Worm (Caenorhabditis elegans) whole organism, L4 larva: ENCODE results near the gene hsp-110.

ENCODE experiments used
- D1046.2 ChIP-seq: fragments of 200-800 bp; sonication (Bioruptor generic); IDR thresholded peaks from 2 replicates; pipeline ENCODE4 v1.3.6; 2022; ENCODE audit warnings: missing genetic modification characterization, missing compliant biosample characterization
- F10B5.3 ChIP-seq: sonication (generic microtip); optimal IDR thresholded peaks from 2 replicates; lab custom pipeline; 2016; ENCODE audit warnings: mild to moderate bottlenecking, missing genetic modification characterization, missing compliant biosample characterization
- F49E8.2 ChIP-seq: sonication (generic microtip); optimal IDR thresholded peaks from 2 replicates; lab custom pipeline; 2016; ENCODE audit warnings: missing compliant biosample characterization, mild to moderate bottlenecking, missing genetic modification characterization, borderline replicate concordance
- T20F7.1 ChIP-seq: fragments of 200-800 bp; sonication (Bioruptor generic); optimal IDR thresholded peaks from 2 replicates; lab custom pipeline; 2018; ENCODE audit warnings: mild to moderate bottlenecking, missing genetic modification characterization, missing compliant biosample characterization
- Y48G9A.11 ChIP-seq: fragments of 200-800 bp; sonication (Bioruptor generic); IDR thresholded peaks from 2 replicates; pipeline ENCODE4 v1.3.6; 2022; ENCODE audit warnings: missing genetic modification reagents, missing genetic modification characterization, missing compliant biosample characterization
- Y5F2A.4 ChIP-seq: fragments of 200-800 bp; sonication (Bioruptor generic); optimal IDR thresholded peaks from 2 replicates; lab custom pipeline; 2018; ENCODE audit warnings: mild to moderate bottlenecking, missing genetic modification characterization, missing compliant biosample characterization
- Y75B8A.6 ChIP-seq: fragments of 200-800 bp; sonication (Bioruptor generic); IDR thresholded peaks from 2 replicates; pipeline ENCODE4 v1.3.6; 2022; ENCODE audit warnings: missing genetic modification reagents, missing genetic modification characterization, missing compliant biosample characterization
- ZK546.5 ChIP-seq, 2 experiments: sonication (generic microtip); optimal IDR thresholded peaks; 2 replicates each; lab custom pipeline; 2017; ENCODE audit warnings: missing biosample characterization in 2 of 2, missing genetic modification characterization in 2 of 2
- aly-2 ChIP-seq: sonication (generic microtip); optimal IDR thresholded peaks from 2 replicates; lab custom pipeline; 2018; ENCODE audit warnings: missing biosample characterization, missing genetic modification characterization
- ama-1 ChIP-seq: fragments of 150-350 bp; optimal IDR thresholded peaks from 2 replicates; lab custom pipeline; 2014; ENCODE audit warnings: inconsistent platforms, mixed read lengths
- attf-4 ChIP-seq: sonication (generic microtip); optimal IDR thresholded peaks from 3 replicates; lab custom pipeline; 2017; ENCODE audit warnings: missing biosample characterization, missing genetic modification characterization
- ceh-20 ChIP-seq: fragments of 200-800 bp; sonication (Bioruptor generic); IDR thresholded peaks from 2 replicates; pipeline ENCODE4 v1.3.6; 2022; ENCODE audit warnings: missing genetic modification reagents, missing genetic modification characterization, missing compliant biosample characterization
- ceh-32 ChIP-seq: sonication (generic microtip); optimal IDR thresholded peaks from 2 replicates; lab custom pipeline; 2016; ENCODE audit warnings: mild to moderate bottlenecking, missing genetic modification characterization, missing compliant biosample characterization; ENCODE audit not compliant: poor library complexity
- ceh-62 ChIP-seq: sonication (generic microtip); optimal IDR thresholded peaks from 2 replicates; lab custom pipeline; 2017; ENCODE audit warnings: missing biosample characterization, missing genetic modification characterization
- ces-1 ChIP-seq: fragments of 150-350 bp; sonication (generic microtip); optimal IDR thresholded peaks from 4 replicates; lab custom pipeline; 2014; ENCODE audit warnings: missing biosample characterization, missing genetic modification reagents, missing genetic modification characterization
- ctbp-1 ChIP-seq: fragments of 200-800 bp; sonication (Bioruptor generic); IDR thresholded peaks from 2 replicates; pipeline ENCODE4 v1.3.6; 2022; ENCODE audit warnings: missing genetic modification reagents, missing genetic modification characterization, missing compliant biosample characterization
- daf-12 ChIP-seq: fragments of 150-350 bp; optimal IDR thresholded peaks from 2 replicates; lab custom pipeline; 2014; ENCODE audit warnings: missing biosample characterization, missing genetic modification reagents, missing genetic modification characterization
- dmd-8 ChIP-seq: fragments of 200-800 bp; sonication (Bioruptor generic); IDR thresholded peaks from 2 replicates; pipeline ENCODE4 v1.3.6; 2022; ENCODE audit warnings: missing genetic modification characterization, missing compliant biosample characterization
- dmd-9 ChIP-seq: fragments of 200-800 bp; sonication (Bioruptor generic); IDR thresholded peaks from 2 replicates; pipeline ENCODE4 v1.3.6; 2022; ENCODE audit warnings: missing genetic modification reagents, missing genetic modification characterization, missing compliant biosample characterization
- dpl-1 ChIP-seq: fragments of 150-350 bp; optimal IDR thresholded peaks from 2 replicates; lab custom pipeline; 2014; ENCODE audit warnings: missing biosample characterization, missing genetic modification reagents, missing genetic modification characterization
- egl-27 ChIP-seq: sonication (generic microtip); optimal IDR thresholded peaks from 3 replicates; lab custom pipeline; 2017; ENCODE audit warnings: missing biosample characterization, missing genetic modification reagents, missing genetic modification characterization
- egl-43 ChIP-seq: fragments of 200-800 bp; sonication (Bioruptor generic); IDR thresholded peaks from 2 replicates; pipeline ENCODE4 v1.3.6; 2022; ENCODE audit warnings: missing genetic modification reagents, missing genetic modification characterization, missing compliant biosample characterization
- fkh-10 ChIP-seq: fragments of 150-350 bp; optimal IDR thresholded peaks from 2 replicates; lab custom pipeline; 2014; ENCODE audit warnings: missing biosample characterization, missing genetic modification reagents, missing genetic modification characterization
- hlh-11 ChIP-seq: fragments of 200-800 bp; sonication (Bioruptor generic); optimal IDR thresholded peaks from 2 replicates; lab custom pipeline; 2018; ENCODE audit warnings: mild to moderate bottlenecking, missing genetic modification characterization, missing compliant biosample characterization
- lin-1 ChIP-seq: fragments of 200-800 bp; sonication (Bioruptor generic); IDR thresholded peaks from 2 replicates; pipeline ENCODE4 v1.3.6; 2022; ENCODE audit warnings: missing genetic modification reagents, missing genetic modification characterization, missing compliant biosample characterization
- lin-13 ChIP-seq: fragments of 150-350 bp; optimal IDR thresholded peaks from 2 replicates; lab custom pipeline; 2014; ENCODE audit warnings: missing biosample characterization, missing genetic modification reagents, missing genetic modification characterization
- madf-9 ChIP-seq: fragments of 200-800 bp; sonication (Bioruptor generic); conservative IDR thresholded peaks from 2 replicates; pipeline ENCODE4 v1.3.6; 2022; ENCODE audit warnings: missing genetic modification reagents, missing genetic modification characterization, missing compliant biosample characterization
- mep-1 ChIP-seq: fragments of 150-350 bp; sonication (generic microtip); optimal IDR thresholded peaks from 3 replicates; lab custom pipeline; 2014; ENCODE audit warnings: missing biosample characterization, missing genetic modification characterization
- mes-2 ChIP-seq: sonication (generic microtip); optimal IDR thresholded peaks from 2 replicates; lab custom pipeline; 2016; ENCODE audit warnings: missing genotype, mild to moderate bottlenecking, missing genetic modification characterization, missing compliant biosample characterization; ENCODE audit not compliant: poor library complexity, severe bottlenecking
- mxl-3 ChIP-seq: fragments of 200-800 bp; sonication (Bioruptor generic); optimal IDR thresholded peaks from 2 replicates; lab custom pipeline; 2018; ENCODE audit warnings: mild to moderate bottlenecking, missing genetic modification characterization, missing compliant biosample characterization
- nhr-10 ChIP-seq: fragments of 150-350 bp; optimal IDR thresholded peaks from 2 replicates; lab custom pipeline; 2014; ENCODE audit warnings: missing biosample characterization, missing genetic modification characterization
- nhr-11 ChIP-seq: fragments of 150-350 bp; optimal IDR thresholded peaks from 2 replicates; lab custom pipeline; 2014; ENCODE audit warnings: missing biosample characterization, missing genetic modification characterization
- nhr-111 ChIP-seq: fragments of 200-800 bp; sonication (Bioruptor generic); optimal IDR thresholded peaks from 2 replicates; lab custom pipeline; 2018; ENCODE audit warnings: mild to moderate bottlenecking, missing genetic modification characterization, missing compliant biosample characterization
- nhr-237 ChIP-seq: sonication (generic microtip); optimal IDR thresholded peaks from 2 replicates; lab custom pipeline; 2017; ENCODE audit warnings: missing biosample characterization, missing genetic modification characterization
- nhr-25 ChIP-seq: sonication (generic microtip); optimal IDR thresholded peaks from 2 replicates; lab custom pipeline; 2017; ENCODE audit warnings: missing genetic modification characterization, mild to moderate bottlenecking, missing compliant biosample characterization, antibody characterized with exemption, moderate library complexity, borderline replicate concordance; ENCODE audit not compliant: insufficient read depth
- nhr-28 ChIP-seq: fragments of 150-350 bp; optimal IDR thresholded peaks from 2 replicates; lab custom pipeline; 2014; ENCODE audit warnings: missing biosample characterization, missing genetic modification characterization
- nhr-41 ChIP-seq: fragments of 200-800 bp; sonication (Bioruptor generic); IDR thresholded peaks from 2 replicates; pipeline ENCODE4 v1.3.6; 2022; ENCODE audit warnings: missing genetic modification reagents, missing genetic modification characterization, missing compliant biosample characterization
- nhr-48 ChIP-seq: sonication (generic microtip); optimal IDR thresholded peaks from 2 replicates; lab custom pipeline; 2016; ENCODE audit warnings: mild to moderate bottlenecking, missing genetic modification characterization, missing compliant biosample characterization
- nhr-76 ChIP-seq: fragments of 150-350 bp; optimal IDR thresholded peaks from 2 replicates; lab custom pipeline; 2014; ENCODE audit warnings: missing biosample characterization, missing genetic modification characterization
- nhr-77 ChIP-seq: fragments of 150-350 bp; optimal IDR thresholded peaks from 2 replicates; lab custom pipeline; 2014; ENCODE audit warnings: missing biosample characterization, missing genetic modification characterization
- rbr-2 ChIP-seq: sonication (generic microtip); optimal IDR thresholded peaks from 2 replicates; lab custom pipeline; 2016; ENCODE audit warnings: missing genotype, missing genetic modification characterization, missing compliant biosample characterization
- set-16 ChIP-seq: fragments of 200-800 bp; sonication (Bioruptor generic); IDR thresholded peaks from 2 replicates; pipeline ENCODE4 v1.3.6; 2022; ENCODE audit warnings: missing genetic modification reagents, missing genetic modification characterization, missing compliant biosample characterization
- snpc-1.2 ChIP-seq: fragments of 200-800 bp; sonication (Bioruptor generic); IDR thresholded peaks from 2 replicates; pipeline ENCODE4 v1.3.6; 2022; ENCODE audit warnings: missing genetic modification reagents, missing genetic modification characterization, missing compliant biosample characterization
- spr-1 ChIP-seq: sonication (generic microtip); optimal IDR thresholded peaks from 2 replicates; lab custom pipeline; 2016; ENCODE audit warnings: mild to moderate bottlenecking, missing genetic modification characterization, missing compliant biosample characterization
- unc-39 ChIP-seq: sonication (generic microtip); optimal IDR thresholded peaks from 2 replicates; lab custom pipeline; 2017; ENCODE audit warnings: missing biosample characterization, missing genetic modification characterization
- unc-62 ChIP-seq, 3 experiments: fragments of 150-350 bp in 1 of 3; sonication (generic microtip); optimal IDR thresholded peaks in 2 of 3; peaks in 1 of 3; 1 replicate in 1 of 3; 2 replicates in 2 of 3; lab custom pipeline; 2014 to 2017; ENCODE audit warnings: missing biosample characterization in 3 of 3, missing genetic modification characterization in 3 of 3, missing genetic modification reagents in 3 of 3, missing genotype in 1 of 3
- zag-1 ChIP-seq: fragments of 150-350 bp; optimal IDR thresholded peaks from 2 replicates; lab custom pipeline; 2014; ENCODE audit warnings: missing biosample characterization, missing genetic modification characterization
- zfp-2 ChIP-seq: sonication (generic microtip); optimal IDR thresholded peaks from 2 replicates; lab custom pipeline; 2016; ENCODE audit warnings: mild to moderate bottlenecking, missing genetic modification characterization, missing compliant biosample characterization
- zfp-3 ChIP-seq: fragments of 200-800 bp; sonication (Bioruptor generic); conservative IDR thresholded peaks from 2 replicates; pipeline ENCODE4 v1.3.6; 2022; ENCODE audit warnings: missing genetic modification reagents, missing genetic modification characterization, missing compliant biosample characterization
- zip-2 ChIP-seq: fragments of 150-350 bp; optimal IDR thresholded peaks from 2 replicates; lab custom pipeline; 2014; ENCODE audit warnings: missing biosample characterization, missing genetic modification characterization
- ztf-7 ChIP-seq: fragments of 150-350 bp; optimal IDR thresholded peaks from 2 replicates; lab custom pipeline; 2014; ENCODE audit warnings: missing biosample characterization, missing genetic modification characterization

The hsp-110 gene

DNA sequence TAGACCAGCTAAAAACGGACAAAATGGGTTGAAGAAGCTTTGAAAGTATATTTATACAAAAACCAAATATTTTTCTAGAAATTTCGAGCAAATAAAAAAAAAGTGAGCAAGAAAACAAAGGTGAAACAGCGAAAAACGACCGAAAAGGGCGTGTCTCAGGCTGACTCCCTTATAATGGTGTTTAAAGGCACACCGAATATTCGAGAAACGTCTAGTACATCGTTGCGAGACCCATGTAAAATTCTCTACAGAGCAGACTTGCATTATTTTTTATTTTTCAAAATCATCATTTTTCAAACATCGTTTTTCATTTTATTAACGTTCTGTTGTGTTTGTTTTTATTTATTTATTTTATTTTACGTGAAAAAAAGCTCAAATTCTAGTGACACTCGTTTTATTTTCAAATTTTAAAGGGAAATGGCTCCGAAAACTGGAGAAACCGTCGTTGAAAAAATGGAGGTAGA is 263 bp upstream of the hsp-110 start, which contains the start of gene rpn-3 (continued):
- TF ChIP-seq lin-13 (GFP tag; lab: Kevin White, UChicago) (peak; percentile 93), mes-2 (tag; lab: Kevin White, UChicago) (peak; percentile 95), lin-1 (GFP tag; lab: Robert Waterston, UW) (peak; percentile 68; the same call in 1 of the 2 replicates), dpl-1 (GFP tag; lab: Kevin White, UChicago) (peak; percentile 89), fkh-10 (GFP tag; lab: Kevin White, UChicago) (peak; percentile 89), unc-62 (GFP tag; optimal IDR thresholded peaks at IDR 0.05 in 1 of 2; lab: Kevin White, UChicago) (peak in 1 of 2 experiments; percentile 72), unc-62 (tag; optimal IDR thresholded peaks at IDR 0.05; lab: Kevin White, UChicago) (no peak), nhr-11 (tag; lab: Kevin White, UChicago) (peak; percentile 98), egl-27 (tag; lab: Kevin White, UChicago) (no peak), nhr-111 (GFP tag; lab: Kevin White, UChicago) (no peak), F49E8.2 (peak; percentile 87), spr-1 (peak; percentile 87), Y48G9A.11 (peak; percentile 79), egl-43 (GFP tag; lab: Robert Waterston, UW) (no peak), attf-4 (no peak), nhr-25 (tag; lab: Kevin White, UChicago) (peak; percentile 70), ctbp-1 (GFP tag; lab: Robert Waterston, UW) (peak; percentile 81), nhr-10 (tag; lab: Kevin White, UChicago) (peak; percentile 53), unc-39 (tag; lab: Kevin White, UChicago) (no peak), ZK546.5 (tag; optimal IDR thresholded peaks at IDR 0.05; lab: Kevin White, UChicago) (no peak), set-16 (GFP tag; lab: Robert Waterston, UW) (peak; percentile 26; the same call in 1 of the 2 replicates), aly-2 (tag; lab: Kevin White, UChicago) (no peak), ces-1 (GFP tag; lab: Kevin White, UChicago) (peak; percentile 24), zip-2 (tag; lab: Kevin White, UChicago) (peak; percentile 85), hlh-11 (peak; percentile 95), mxl-3 (GFP tag; lab: Kevin White, UChicago) (peak; percentile 56), F10B5.3 (peak; percentile 85), T20F7.1 (GFP tag; lab: Kevin White, UChicago) (peak; percentile 92), nhr-41 (GFP tag; lab: Robert Waterston, UW) (peak; percentile 21; the same call in 1 of the 2 replicates), nhr-48 (tag; lab: Kevin White, UChicago) (peak; percentile 74), D1046.2 (GFP tag; lab: Robert Waterston, UW) (no peak), dmd-9 (peak; percentile 81), rbr-2 (tag; lab: Kevin White, UChicago) (peak; percentile 95), nhr-237 (tag; lab: Kevin White, UChicago) (peak; percentile 37), daf-12 (tag; lab: Kevin White, UChicago) (no peak), zag-1 (no peak), zfp-3 (GFP tag; lab: Robert Waterston, UW) (peak; percentile 95), nhr-28 (tag; lab: Kevin White, UChicago) (peak; percentile 96), Y75B8A.6 (0 out of 2 replicates have a peak, but pooled peaks have one; percentile 8), ceh-20 (GFP tag; lab: Robert Waterston, UW) (peak; percentile 94), Y5F2A.4 (no peak), ceh-32 (peak; percentile 36), nhr-77 (peak; percentile 98), zfp-2 (tag; lab: Kevin White, UChicago) (peak; percentile 75), mep-1 (tag; lab: Kevin White, UChicago) (peak; percentile 98), ceh-62 (tag; lab: Kevin White, UChicago) (no peak), ama-1 (lab: Kevin White, UChicago) (peak; percentile 75), dmd-8 (GFP tag; lab: Robert Waterston, UW) (no peak), nhr-76 (peak; percentile 58), snpc-1.2 (peak; percentile 47), ztf-7 (peak; percentile 91), madf-9 (peak; percentile 66)
